Worm (Caenorhabditis elegans) whole organism, L4 larva: ENCODE results near the gene sam-4.

Experiments used
- F10B5.3 ChIP-seq: sonication (generic microtip); optimal IDR thresholded peaks from 2 replicates; lab custom pipeline; 2016; ENCODE audit warnings: mild to moderate bottlenecking, missing genetic modification characterization, missing compliant biosample characterization
- F26F4.8 ChIP-seq: fragments of 200-800 bp; sonication (Bioruptor generic); conservative IDR thresholded peaks from 2 replicates; pipeline ENCODE4 v1.3.6; 2022; ENCODE audit warnings: missing genetic modification characterization, missing compliant biosample characterization
- F37D6.2 ChIP-seq: sonication (generic microtip); optimal IDR thresholded peaks from 2 replicates; lab custom pipeline; 2016; ENCODE audit warnings: mild to moderate bottlenecking, missing genetic modification characterization, missing compliant biosample characterization
- T20F7.1 ChIP-seq: fragments of 200-800 bp; sonication (Bioruptor generic); optimal IDR thresholded peaks from 2 replicates; lab custom pipeline; 2018; ENCODE audit warnings: mild to moderate bottlenecking, missing genetic modification characterization, missing compliant biosample characterization
- T26A8.4 ChIP-seq: fragments of 200-800 bp; sonication (Bioruptor generic); IDR thresholded peaks from 2 replicates; pipeline ENCODE4 v1.3.6; 2022; ENCODE audit warnings: missing genetic modification characterization, missing compliant biosample characterization
- Y105C5A.15 ChIP-seq: fragments of 200-800 bp; sonication (Bioruptor generic); IDR thresholded peaks from 2 replicates; pipeline ENCODE4 v1.3.6; 2022; ENCODE audit warnings: missing genetic modification characterization, missing compliant biosample characterization
- Y5F2A.4 ChIP-seq: fragments of 200-800 bp; sonication (Bioruptor generic); optimal IDR thresholded peaks from 2 replicates; lab custom pipeline; 2018; ENCODE audit warnings: mild to moderate bottlenecking, missing genetic modification characterization, missing compliant biosample characterization
- ZK337.2 ChIP-seq: fragments of 200-800 bp; sonication (Bioruptor generic); IDR thresholded peaks from 2 replicates; pipeline ENCODE4 v1.3.6; 2022; ENCODE audit warnings: missing genetic modification reagents, missing genetic modification characterization, missing compliant biosample characterization
- ZK546.5 ChIP-seq, 2 experiments: sonication (generic microtip); optimal IDR thresholded peaks; 2 replicates each; lab custom pipeline; 2017; ENCODE audit warnings: missing biosample characterization in 2 of 2, missing genetic modification characterization in 2 of 2
- attf-4 ChIP-seq: sonication (generic microtip); optimal IDR thresholded peaks from 3 replicates; lab custom pipeline; 2017; ENCODE audit warnings: missing biosample characterization, missing genetic modification characterization
- ceh-28 ChIP-seq: fragments of 150-350 bp; optimal IDR thresholded peaks from 2 replicates; lab custom pipeline; 2014; ENCODE audit warnings: missing biosample characterization, missing genetic modification reagents, missing genetic modification characterization
- ceh-32 ChIP-seq: sonication (generic microtip); optimal IDR thresholded peaks from 2 replicates; lab custom pipeline; 2016; ENCODE audit warnings: mild to moderate bottlenecking, missing genetic modification characterization, missing compliant biosample characterization; ENCODE audit not compliant: poor library complexity
- ceh-62 ChIP-seq: sonication (generic microtip); optimal IDR thresholded peaks from 2 replicates; lab custom pipeline; 2017; ENCODE audit warnings: missing biosample characterization, missing genetic modification characterization
- ceh-82 ChIP-seq: sonication (generic microtip); optimal IDR thresholded peaks from 2 replicates; lab custom pipeline; 2017; ENCODE audit warnings: missing biosample characterization, missing genetic modification characterization
- ces-1 ChIP-seq: fragments of 150-350 bp; sonication (generic microtip); optimal IDR thresholded peaks from 4 replicates; lab custom pipeline; 2014; ENCODE audit warnings: missing biosample characterization, missing genetic modification reagents, missing genetic modification characterization
- ctbp-1 ChIP-seq: fragments of 200-800 bp; sonication (Bioruptor generic); IDR thresholded peaks from 2 replicates; pipeline ENCODE4 v1.3.6; 2022; ENCODE audit warnings: missing genetic modification reagents, missing genetic modification characterization, missing compliant biosample characterization
- daf-8 ChIP-seq: fragments of 200-800 bp; sonication (Bioruptor generic); IDR thresholded peaks from 2 replicates; pipeline ENCODE4 v1.3.6; 2022; ENCODE audit warnings: missing genetic modification characterization, missing compliant biosample characterization
- dmd-8 ChIP-seq: fragments of 200-800 bp; sonication (Bioruptor generic); IDR thresholded peaks from 2 replicates; pipeline ENCODE4 v1.3.6; 2022; ENCODE audit warnings: missing genetic modification characterization, missing compliant biosample characterization
- dmd-9 ChIP-seq: fragments of 200-800 bp; sonication (Bioruptor generic); IDR thresholded peaks from 2 replicates; pipeline ENCODE4 v1.3.6; 2022; ENCODE audit warnings: missing genetic modification reagents, missing genetic modification characterization, missing compliant biosample characterization
- dpl-1 ChIP-seq: fragments of 150-350 bp; optimal IDR thresholded peaks from 2 replicates; lab custom pipeline; 2014; ENCODE audit warnings: missing biosample characterization, missing genetic modification reagents, missing genetic modification characterization
- dve-1 ChIP-seq: sonication (generic microtip); optimal IDR thresholded peaks from 2 replicates; lab custom pipeline; 2017; ENCODE audit warnings: antibody characterized with exemption, mild to moderate bottlenecking, missing genetic modification characterization, missing compliant biosample characterization; ENCODE audit not compliant: insufficient read depth
- egl-43 ChIP-seq: fragments of 200-800 bp; sonication (Bioruptor generic); IDR thresholded peaks from 2 replicates; pipeline ENCODE4 v1.3.6; 2022; ENCODE audit warnings: missing genetic modification reagents, missing genetic modification characterization, missing compliant biosample characterization
- gei-8 ChIP-seq: fragments of 200-800 bp; sonication (Bioruptor generic); optimal IDR thresholded peaks from 2 replicates; lab custom pipeline; 2018; ENCODE audit warnings: mild to moderate bottlenecking, missing genetic modification characterization, missing compliant biosample characterization
- hif-1 ChIP-seq, 2 experiments: sonication (generic microtip); optimal IDR thresholded peaks; 2 replicates each; lab custom pipeline; 2016 to 2017; ENCODE audit warnings: missing compliant biosample characterization in 2 of 2, missing genetic modification characterization in 2 of 2, missing genetic modification reagents in 2 of 2, missing genotype in 2 of 2, mild to moderate bottlenecking in 1 of 2
- hlh-11 ChIP-seq: fragments of 200-800 bp; sonication (Bioruptor generic); optimal IDR thresholded peaks from 2 replicates; lab custom pipeline; 2018; ENCODE audit warnings: mild to moderate bottlenecking, missing genetic modification characterization, missing compliant biosample characterization
- lin-1 ChIP-seq: fragments of 200-800 bp; sonication (Bioruptor generic); IDR thresholded peaks from 2 replicates; pipeline ENCODE4 v1.3.6; 2022; ENCODE audit warnings: missing genetic modification reagents, missing genetic modification characterization, missing compliant biosample characterization
- lin-13 ChIP-seq: fragments of 150-350 bp; optimal IDR thresholded peaks from 2 replicates; lab custom pipeline; 2014; ENCODE audit warnings: missing biosample characterization, missing genetic modification reagents, missing genetic modification characterization
- madf-5 ChIP-seq, 2 experiments: fragments of 200-800 bp; sonication (Bioruptor generic); IDR thresholded peaks; 2 replicates each; pipeline ENCODE4 v1.3.6; 2022; ENCODE audit warnings: missing compliant biosample characterization in 2 of 2, missing genetic modification characterization in 2 of 2
- madf-9 ChIP-seq: fragments of 200-800 bp; sonication (Bioruptor generic); conservative IDR thresholded peaks from 2 replicates; pipeline ENCODE4 v1.3.6; 2022; ENCODE audit warnings: missing genetic modification reagents, missing genetic modification characterization, missing compliant biosample characterization
- mdl-1 ChIP-seq, 2 experiments: fragments of 150-350 bp in 1 of 2; sonication (generic microtip) in 1 of 2; optimal IDR thresholded peaks; 2 replicates each; lab custom pipeline; 2014 to 2017; ENCODE audit warnings: missing biosample characterization in 2 of 2, missing genetic modification characterization in 2 of 2
- mdt-29 ChIP-seq: fragments of 200-800 bp; sonication (Bioruptor generic); IDR thresholded peaks from 2 replicates; pipeline ENCODE4 v1.3.6; 2022; ENCODE audit warnings: missing genetic modification reagents, missing genetic modification characterization, missing compliant biosample characterization
- mes-2 ChIP-seq: sonication (generic microtip); optimal IDR thresholded peaks from 2 replicates; lab custom pipeline; 2016; ENCODE audit warnings: missing genotype, mild to moderate bottlenecking, missing genetic modification characterization, missing compliant biosample characterization; ENCODE audit not compliant: poor library complexity, severe bottlenecking
- nhr-11 ChIP-seq: fragments of 150-350 bp; optimal IDR thresholded peaks from 2 replicates; lab custom pipeline; 2014; ENCODE audit warnings: missing biosample characterization, missing genetic modification characterization
- nhr-111 ChIP-seq: fragments of 200-800 bp; sonication (Bioruptor generic); optimal IDR thresholded peaks from 2 replicates; lab custom pipeline; 2018; ENCODE audit warnings: mild to moderate bottlenecking, missing genetic modification characterization, missing compliant biosample characterization
- nhr-42 ChIP-seq: fragments of 200-800 bp; sonication (Bioruptor generic); IDR thresholded peaks from 2 replicates; pipeline ENCODE4 v1.3.6; 2022; ENCODE audit warnings: missing genetic modification characterization, missing compliant biosample characterization
- pha-4 ChIP-seq, 2 experiments: fragments of 150-350 bp in 1 of 2; fragments of 200-800 bp in 1 of 2; sonication (Bioruptor generic) in 1 of 2; IDR thresholded peaks in 1 of 2; optimal IDR thresholded peaks in 1 of 2; 2 replicates each; pipeline versions ENCODE4 v1.3.6 to Lab custom; 2014 to 2022; ENCODE audit warnings: missing genetic modification characterization in 2 of 2, missing genetic modification reagents in 2 of 2, missing biosample characterization in 1 of 2, missing compliant biosample characterization in 1 of 2
- rbr-2 ChIP-seq: sonication (generic microtip); optimal IDR thresholded peaks from 2 replicates; lab custom pipeline; 2016; ENCODE audit warnings: missing genotype, missing genetic modification characterization, missing compliant biosample characterization
- saeg-2 ChIP-seq: fragments of 200-800 bp; sonication (Bioruptor generic); IDR thresholded peaks from 2 replicates; pipeline ENCODE4 v1.3.6; 2022; ENCODE audit warnings: missing genetic modification reagents, missing genetic modification characterization, missing compliant biosample characterization
- set-16 ChIP-seq: fragments of 200-800 bp; sonication (Bioruptor generic); IDR thresholded peaks from 2 replicates; pipeline ENCODE4 v1.3.6; 2022; ENCODE audit warnings: missing genetic modification reagents, missing genetic modification characterization, missing compliant biosample characterization
- skn-1 ChIP-seq: fragments of 150-350 bp; optimal IDR thresholded peaks from 2 replicates; lab custom pipeline; 2014; ENCODE audit warnings: missing biosample characterization, missing genetic modification characterization
- snpc-4 ChIP-seq: fragments of 150-350 bp; optimal IDR thresholded peaks from 2 replicates; lab custom pipeline; 2014; ENCODE audit warnings: missing biosample characterization, missing genetic modification characterization
- tra-1 ChIP-seq: fragments of 200-800 bp; sonication (Bioruptor generic); IDR thresholded peaks from 2 replicates; pipeline ENCODE4 v1.3.6; 2022; ENCODE audit warnings: missing genetic modification reagents, missing genetic modification characterization, missing compliant biosample characterization
- unc-130 ChIP-seq: sonication (generic microtip); optimal IDR thresholded peaks from 2 replicates; lab custom pipeline; 2016; ENCODE audit warnings: missing genetic modification reagents, missing genetic modification characterization, missing compliant biosample characterization
- unc-62 ChIP-seq, 3 experiments: fragments of 150-350 bp in 1 of 3; sonication (generic microtip); optimal IDR thresholded peaks in 2 of 3; peaks in 1 of 3; 1 replicate in 1 of 3; 2 replicates in 2 of 3; lab custom pipeline; 2014 to 2017; ENCODE audit warnings: missing biosample characterization in 3 of 3, missing genetic modification characterization in 3 of 3, missing genetic modification reagents in 3 of 3, missing genotype in 1 of 3
- vab-7 ChIP-seq: fragments of 200-800 bp; sonication (Bioruptor generic); IDR thresholded peaks from 2 replicates; pipeline ENCODE4 v1.3.6; 2022; ENCODE audit warnings: missing genetic modification reagents, missing genetic modification characterization, missing compliant biosample characterization
- zfp-3 ChIP-seq: fragments of 200-800 bp; sonication (Bioruptor generic); conservative IDR thresholded peaks from 2 replicates; pipeline ENCODE4 v1.3.6; 2022; ENCODE audit warnings: missing genetic modification reagents, missing genetic modification characterization, missing compliant biosample characterization
- zip-11 ChIP-seq: fragments of 200-800 bp; sonication (Bioruptor generic); IDR thresholded peaks from 2 replicates; pipeline ENCODE4 v1.3.6; 2022; ENCODE audit warnings: missing genetic modification characterization, missing compliant biosample characterization
- ztf-7 ChIP-seq: fragments of 150-350 bp; optimal IDR thresholded peaks from 2 replicates; lab custom pipeline; 2014; ENCODE audit warnings: missing biosample characterization, missing genetic modification characterization

The sam-4 gene

ce11 chrII:5599326-5600044, 49.6 kb downstream of the sam-4 start, which contains the start of gene C17G10.10 (continued):
- no peak for TF ChIP-seq madf-5 (GFP tag; IDR thresholded peaks at IDR 0.05; lab: Robert Waterston, UW)
- peak; percentile 50 for TF ChIP-seq pha-4 (GFP tag; IDR thresholded peaks at IDR 0.05; lab: Robert Waterston, UW)
- peak; percentile 6 for TF ChIP-seq pha-4 (tag; optimal IDR thresholded peaks at IDR 0.05; lab: Kevin White, UChicago)
- no peak for TF ChIP-seq ctbp-1 (GFP tag; lab: Robert Waterston, UW)
- no peak for TF ChIP-seq madf-9
- TF ChIP-seq egl-43 = no peak
- TF ChIP-seq lin-1 = peak; percentile 33; the same call in 1 of the 2 replicates
- TF ChIP-seq zfp-3 (GFP tag; lab: Robert Waterston, UW) = 0 out of 2 replicates have a peak, but pooled peaks have one; percentile 31
- TF ChIP-seq nhr-42 (GFP tag; lab: Robert Waterston, UW) = peak; percentile 74
- no peak for TF ChIP-seq gei-8 (GFP tag; lab: Kevin White, UChicago)
- peak; percentile 24 for TF ChIP-seq F10B5.3
- no peak for TF ChIP-seq daf-8 (GFP tag; lab: Robert Waterston, UW)
- TF ChIP-seq snpc-4 (tag; lab: Kevin White, UChicago) = peak; percentile 93
- no peak for TF ChIP-seq Y105C5A.15
- no peak for TF ChIP-seq ceh-28
- peak; percentile 67 for TF ChIP-seq rbr-2 (tag; lab: Kevin White, UChicago)
- no peak for TF ChIP-seq mdt-29 (GFP tag; lab: Robert Waterston, UW)
- TF ChIP-seq lin-13 (GFP tag; lab: Kevin White, UChicago) = peak; percentile 39
- TF ChIP-seq mdl-1 (tag; optimal IDR thresholded peaks at IDR 0.05; lab: Kevin White, UChicago) = peak; percentile 3 to 64
- TF ChIP-seq hlh-11 = peak; percentile 76
- TF ChIP-seq ZK337.2 = no peak
- TF ChIP-seq nhr-11 (tag; lab: Kevin White, UChicago) = peak; percentile 26
- no peak for TF ChIP-seq ceh-62 (tag; lab: Kevin White, UChicago)
- TF ChIP-seq ceh-32 (tag; lab: Kevin White, UChicago) = no peak
- no peak for TF ChIP-seq tra-1 (GFP tag; lab: Robert Waterston, UW)
- peak; percentile 39 for TF ChIP-seq unc-130 (GFP tag; lab: Kevin White, UChicago)
- peak; percentile 89 for TF ChIP-seq dve-1 (tag; lab: Kevin White, UChicago)
- TF ChIP-seq dmd-9 (GFP tag; lab: Robert Waterston, UW) = 0 out of 2 replicates have a peak, but pooled peaks have one; percentile 18
- TF ChIP-seq ces-1 (GFP tag; lab: Kevin White, UChicago) = no peak
- peak; percentile 36 for TF ChIP-seq dpl-1 (GFP tag; lab: Kevin White, UChicago)
- TF ChIP-seq Y5F2A.4 (GFP tag; lab: Kevin White, UChicago) = no peak
- TF ChIP-seq unc-62 (GFP tag; optimal IDR thresholded peaks at IDR 0.05 in 1 of 2; lab: Kevin White, UChicago) = no peak
- TF ChIP-seq unc-62 (tag; optimal IDR thresholded peaks at IDR 0.05; lab: Kevin White, UChicago) = no peak
- TF ChIP-seq saeg-2 = no peak
- peak; percentile 68 for TF ChIP-seq ztf-7 (tag; lab: Kevin White, UChicago)
- no peak for TF ChIP-seq F37D6.2 (tag; lab: Kevin White, UChicago)
- TF ChIP-seq T26A8.4 (GFP tag; lab: Robert Waterston, UW) = peak; percentile 88; the same call in 1 of the 2 replicates
- peak; percentile 62 for TF ChIP-seq T20F7.1 (GFP tag; lab: Kevin White, UChicago)
- no peak for TF ChIP-seq ceh-82 (tag; lab: Kevin White, UChicago)
- no peak for TF ChIP-seq ZK546.5 (tag; optimal IDR thresholded peaks at IDR 0.05; lab: Kevin White, UChicago)
- TF ChIP-seq mes-2 = peak; percentile 86
- no peak for TF ChIP-seq F26F4.8
- TF ChIP-seq zip-11 (GFP tag; lab: Robert Waterston, UW) = no peak
- no peak for TF ChIP-seq set-16 (GFP tag; lab: Robert Waterston, UW)
- TF ChIP-seq hif-1 (tag; optimal IDR thresholded peaks at IDR 0.05; lab: Kevin White, UChicago) = no peak
- no peak for TF ChIP-seq dmd-8
- no peak for TF ChIP-seq vab-7 (GFP tag; lab: Robert Waterston, UW)
- peak; percentile 59 for TF ChIP-seq nhr-111 (GFP tag; lab: Kevin White, UChicago)
- no peak for TF ChIP-seq attf-4
- no peak for TF ChIP-seq skn-1 (tag; lab: Kevin White, UChicago)
